Worm (Caenorhabditis elegans): ENCODE data around the gene phg-1.
A peak's percentile ranks its signal among the peaks of the same experiment; 100 is the strongest.

Gene phg-1

DNA sequence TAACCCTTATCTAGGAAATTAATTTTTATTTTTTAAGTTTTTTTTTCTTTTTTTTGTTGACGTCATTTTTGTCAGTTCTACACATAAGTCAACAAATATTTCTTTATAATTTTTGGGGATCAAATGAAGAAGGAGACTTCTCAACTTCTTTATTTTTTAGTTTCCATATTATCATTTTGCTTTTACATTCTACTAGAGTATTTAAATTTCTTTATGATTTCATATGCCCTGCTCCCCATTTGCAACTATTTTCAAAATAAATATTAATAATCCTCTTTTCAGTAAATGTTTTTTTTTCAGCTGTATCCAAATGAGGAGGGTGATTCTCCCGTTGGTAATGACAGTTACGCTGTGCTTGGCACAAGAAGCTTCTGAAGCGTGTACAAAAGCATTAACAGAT, at the start of gene phg-1:
Gene phg-1, plus strand, starts transcription at position 301 of the 400 bp plus-strand sequence.
- TF ChIP-seq egl-27 (tag; optimal IDR thresholded peaks at IDR 0.05) = no peak
- TF ChIP-seq Y55F3AM.14 (GFP tag; optimal IDR thresholded peaks at IDR 0.05) = no peak
- no peak for TF ChIP-seq nhr-10 (tag; optimal IDR thresholded peaks at IDR 0.05)
- TF ChIP-seq lsy-2 (tag; optimal IDR thresholded peaks at IDR 0.05) = no peak
- no peak for TF ChIP-seq blmp-1 (tag; optimal IDR thresholded peaks at IDR 0.05; ENCODE audit: insufficient read depth)
- TF ChIP-seq C34F6.9 (tag; optimal IDR thresholded peaks at IDR 0.05) = no peak
- no peak for TF ChIP-seq gmeb-1 (tag; optimal IDR thresholded peaks at IDR 0.05)
- no peak for TF ChIP-seq zag-1 (tag; optimal IDR thresholded peaks at IDR 0.05)
- TF ChIP-seq lin-39 (tag; optimal IDR thresholded peaks at IDR 0.05) = no peak
- no peak for TF ChIP-seq lin-11 (tag; optimal IDR thresholded peaks at IDR 0.05)

DNA sequence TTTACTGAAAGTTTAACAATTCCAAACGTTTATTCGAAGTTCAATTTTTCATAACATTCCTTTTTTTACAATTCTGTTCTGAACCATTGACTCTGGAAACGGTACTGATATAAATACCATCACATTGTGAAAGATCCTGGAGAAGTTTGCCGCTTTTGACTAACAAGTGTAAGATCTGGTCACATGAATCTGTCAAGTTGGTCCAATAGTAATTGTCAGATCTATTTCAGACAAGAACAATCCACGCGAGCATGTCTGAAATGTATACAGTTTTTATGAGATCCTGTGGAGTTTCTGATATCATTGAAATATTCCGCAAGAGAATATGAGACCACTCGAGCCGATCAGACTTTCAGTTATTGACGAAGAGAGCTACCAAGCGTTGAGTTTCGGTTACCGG, 44.3 kb upstream of the phg-1 start:
- TF ChIP-seq ztf-11 (tag; optimal IDR thresholded peaks at IDR 0.05) (no peak), ztf-4 (tag; optimal IDR thresholded peaks at IDR 0.05) (no peak), C34F6.9 (tag; optimal IDR thresholded peaks at IDR 0.05) (no peak), ZK546.5 (tag; optimal IDR thresholded peaks at IDR 0.05) (no peak), mdl-1 (tag; optimal IDR thresholded peaks at IDR 0.05) (no peak), lsy-2 (tag; optimal IDR thresholded peaks at IDR 0.05) (no peak), nhr-12 (tag; optimal IDR thresholded peaks at IDR 0.05) (no peak), mab-5 (tag; optimal IDR thresholded peaks at IDR 0.05) (no peak), sem-4 (tag; optimal IDR thresholded peaks at IDR 0.05) (no peak), peb-1 (tag; optimal IDR thresholded peaks at IDR 0.05) (no peak), nhr-237 (tag; optimal IDR thresholded peaks at IDR 0.05) (no peak), skn-1 (tag; optimal IDR thresholded peaks at IDR 0.05) (no peak), gmeb-1 (tag; optimal IDR thresholded peaks at IDR 0.05) (no peak), egl-27 (tag; optimal IDR thresholded peaks at IDR 0.05) (no peak), sma-3 (GFP tag; optimal IDR thresholded peaks at IDR 0.05) (no peak), ceh-82 (tag; optimal IDR thresholded peaks at IDR 0.05) (no peak), unc-55 (GFP tag; optimal IDR thresholded peaks at IDR 0.05) (no peak)

DNA sequence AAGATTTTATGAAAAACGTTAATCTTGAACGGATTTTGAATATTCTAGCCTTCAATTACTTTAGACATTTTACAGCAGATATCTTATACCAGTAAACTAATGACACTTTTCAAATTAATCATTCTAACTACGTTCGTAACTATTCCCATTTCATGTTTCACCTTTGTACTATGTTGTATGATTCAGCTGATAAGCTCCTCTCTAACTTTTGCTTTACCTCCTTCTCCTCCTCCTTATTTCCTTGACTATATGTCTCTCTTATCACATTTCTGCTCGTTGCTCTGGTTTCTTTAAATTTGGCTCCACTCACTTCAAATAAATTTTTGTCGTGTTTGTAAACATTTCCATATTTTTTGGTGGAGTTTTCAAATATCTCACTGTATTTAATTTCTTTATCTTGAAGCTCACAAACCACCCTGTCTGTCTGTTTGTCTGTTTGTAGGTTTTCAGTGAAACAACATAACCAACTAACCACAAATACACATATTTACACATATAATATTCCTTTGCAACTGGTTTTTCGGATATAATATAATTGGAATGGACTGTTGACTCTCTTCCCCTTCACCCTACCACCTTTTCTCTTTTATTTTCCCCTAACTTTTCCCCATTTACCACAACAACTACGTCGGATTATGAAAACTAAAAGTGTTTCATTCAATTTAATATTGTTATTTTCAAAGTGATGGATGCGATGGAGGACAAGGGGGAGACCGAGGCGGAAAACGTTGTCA, 43.1 kb upstream of the phg-1 start, which contains the start of gene lact-2:
Gene lact-2, plus strand, starts transcription at position 684 of the 734 bp plus-strand sequence.
- no peak for TF ChIP-seq unc-62 (GFP tag; optimal IDR thresholded peaks at IDR 0.05)
- no peak for TF ChIP-seq R02D3.7 (tag; optimal IDR thresholded peaks at IDR 0.05)
- TF ChIP-seq crh-2 (tag; optimal IDR thresholded peaks at IDR 0.05) = peak; percentile 7
- peak; percentile 96 for TF ChIP-seq fos-1 (tag; optimal IDR thresholded peaks at IDR 0.05)

DNA sequence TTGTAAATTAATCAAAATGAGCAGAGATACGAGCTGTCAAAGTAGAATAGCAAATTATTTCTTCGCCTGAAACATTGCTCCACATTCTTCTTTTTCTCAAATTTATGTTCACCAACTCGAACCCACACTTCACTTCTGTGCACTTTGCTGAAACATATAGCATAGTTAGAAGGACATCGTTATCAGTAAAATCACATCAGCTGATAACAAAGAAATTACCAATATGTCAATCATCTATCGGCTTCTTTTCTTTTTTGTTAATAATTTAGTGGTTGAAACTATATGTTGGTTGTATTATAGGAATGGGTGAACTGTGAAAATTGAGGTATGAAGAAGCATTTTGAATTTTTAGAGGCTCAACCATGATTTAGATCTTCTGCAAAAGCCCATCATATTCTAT, 42.2 kb upstream of the phg-1 start:
- TF ChIP-seq nhr-6 (tag; optimal IDR thresholded peaks at IDR 0.05) = no peak
- TF ChIP-seq fos-1 (tag; optimal IDR thresholded peaks at IDR 0.05) = peak; percentile 72
- TF ChIP-seq sma-9 (GFP tag; optimal IDR thresholded peaks at IDR 0.05) = no peak
- no peak for TF ChIP-seq sma-9 (tag; optimal IDR thresholded peaks at IDR 0.05)
- no peak for TF ChIP-seq mbf-1 (tag; optimal IDR thresholded peaks at IDR 0.05)
- TF ChIP-seq F13H6.1 (tag; optimal IDR thresholded peaks at IDR 0.05) = no peak
- TF ChIP-seq nhr-77 (tag; optimal IDR thresholded peaks at IDR 0.05) = no peak
- TF ChIP-seq ZK546.5 (tag; optimal IDR thresholded peaks at IDR 0.05) = no peak
- TF ChIP-seq sem-4 (tag; optimal IDR thresholded peaks at IDR 0.05) = no peak

DNA sequence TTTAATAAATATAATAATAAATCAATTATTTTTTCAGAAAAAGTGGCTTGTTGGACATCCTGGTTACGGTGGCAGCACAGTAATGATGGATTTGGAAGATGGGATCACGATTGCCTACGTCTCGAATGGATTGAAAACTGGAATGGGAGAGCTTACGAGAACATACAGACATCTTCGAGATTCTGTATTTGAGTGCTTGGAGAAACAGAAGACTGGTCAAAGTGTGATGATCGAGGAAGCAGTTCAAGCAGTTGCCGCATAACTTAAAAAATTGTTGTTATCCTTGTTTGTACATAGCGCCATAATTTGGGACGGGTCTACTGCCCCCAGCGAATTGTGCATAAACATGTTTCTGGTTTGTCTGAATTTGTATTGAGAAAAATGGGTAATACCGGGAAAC, 39.0 kb upstream of the phg-1 start:
- TF ChIP-seq unc-55 (GFP tag; optimal IDR thresholded peaks at IDR 0.05) = no peak

DNA sequence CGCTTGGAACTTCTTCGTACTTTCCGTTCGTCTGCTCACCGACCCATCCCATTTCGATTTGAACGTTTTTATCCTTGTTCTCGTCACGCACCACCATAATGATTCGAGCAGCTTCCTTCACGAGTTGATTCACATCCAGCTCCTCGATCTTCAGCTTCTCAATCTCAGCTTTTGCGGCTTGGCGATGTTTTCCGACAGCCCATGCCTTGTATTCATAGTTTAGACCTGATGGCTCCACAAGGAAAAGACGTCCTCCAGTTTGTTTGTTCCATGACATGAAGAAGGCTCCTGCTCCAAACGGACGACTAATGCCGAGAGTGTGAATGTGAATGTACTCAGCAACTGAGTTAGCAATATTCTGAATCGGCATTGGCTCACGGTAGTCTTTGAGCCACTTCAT, 38.4 kb upstream of the phg-1 start:
- TF ChIP-seq R02D3.7 (tag; optimal IDR thresholded peaks at IDR 0.05) (no peak), nhr-25 (tag; optimal IDR thresholded peaks at IDR 0.05) (no peak), nhr-21 (tag; optimal IDR thresholded peaks at IDR 0.05) (no peak)

All from whole organism, L2 larva.